Fruit fly (Drosophila melanogaster) whole organism, pupa: ENCODE data around the gene CG4998.
A peak's percentile ranks its signal among the peaks of the same experiment; 100 is the strongest.

Experiments used
- CG10348 ChIP-seq: fragments of 200-800 bp; sonication (Bioruptor generic); IDR thresholded peaks from 2 replicates; pipeline ENCODE4 v1.3.6; 2022; ENCODE audit warnings: missing biosample characterization, missing genetic modification characterization
- CG12605 ChIP-seq: fragments of 200-800 bp; sonication (Bioruptor generic); IDR thresholded peaks from 2 replicates; pipeline ENCODE4 v1.3.6; 2022; ENCODE audit warnings: missing biosample characterization, missing genetic modification characterization
- CG13204 ChIP-seq: fragments of 200-800 bp; sonication (Bioruptor generic); optimal IDR thresholded peaks from 2 replicates; lab custom pipeline; 2018; ENCODE audit warnings: missing biosample characterization, mild to moderate bottlenecking, missing genetic modification characterization, moderate library complexity
- CG14655 ChIP-seq: fragments of 200-800 bp; sonication (Bioruptor generic); optimal IDR thresholded peaks from 3 replicates; lab custom pipeline; 2017; ENCODE audit warnings: mild to moderate bottlenecking, missing biosample characterization, missing genetic modification reagents, missing genetic modification characterization
- CG15710 ChIP-seq: fragments of 200-800 bp; sonication (Bioruptor generic); optimal IDR thresholded peaks from 2 replicates; lab custom pipeline; 2018; ENCODE audit warnings: missing biosample characterization, mild to moderate bottlenecking, missing genetic modification characterization, moderate library complexity
- CG17806 ChIP-seq: fragments of 200-800 bp; sonication (Bioruptor generic); optimal IDR thresholded peaks from 2 replicates; lab custom pipeline; 2018; ENCODE audit warnings: missing biosample characterization, mild to moderate bottlenecking, missing genetic modification characterization, moderate library complexity
- CG34367 ChIP-seq: fragments of 200-800 bp; sonication (Bioruptor generic); optimal IDR thresholded peaks from 2 replicates; lab custom pipeline; 2018; ENCODE audit warnings: missing biosample characterization, mild to moderate bottlenecking, missing genetic modification characterization
- CG8159 ChIP-seq: fragments of 200-800 bp; sonication (Bioruptor generic); optimal IDR thresholded peaks from 3 replicates; lab custom pipeline; 2018; ENCODE audit warnings: missing biosample characterization, mild to moderate bottlenecking, missing genetic modification characterization, moderate library complexity
- CG8301 ChIP-seq: fragments of 200-800 bp; sonication (Bioruptor generic); optimal IDR thresholded peaks from 2 replicates; lab custom pipeline; 2018; ENCODE audit warnings: missing biosample characterization, mild to moderate bottlenecking, missing genetic modification characterization
- CG9948 ChIP-seq: fragments of 200-800 bp; sonication (Bioruptor generic); optimal IDR thresholded peaks from 2 replicates; lab custom pipeline; 2018; ENCODE audit warnings: missing biosample characterization, mild to moderate bottlenecking, missing genetic modification characterization, moderate library complexity
- D1 ChIP-seq: fragments of 200-800 bp; sonication (Bioruptor generic); optimal IDR thresholded peaks from 2 replicates; lab custom pipeline; 2018; ENCODE audit warnings: missing biosample characterization, mild to moderate bottlenecking, missing genetic modification characterization, moderate library complexity
- EcR ChIP-seq: fragments of 200-800 bp; sonication (Bioruptor generic); optimal IDR thresholded peaks from 3 replicates; lab custom pipeline; 2019; ENCODE audit warnings: missing biosample characterization, missing genetic modification characterization, mild to moderate bottlenecking, moderate library complexity, missing genetic modification reagents
- Ets98B ChIP-seq: fragments of 200-800 bp; sonication (Bioruptor generic); IDR thresholded peaks from 2 replicates; pipeline ENCODE4 v1.3.6; 2022; ENCODE audit warnings: missing biosample characterization, missing genetic modification characterization
- gl ChIP-seq: fragments of 200-800 bp; sonication (Bioruptor generic); optimal IDR thresholded peaks from 2 replicates; lab custom pipeline; 2018; ENCODE audit warnings: missing biosample characterization, mild to moderate bottlenecking, missing genetic modification characterization

DNA sequence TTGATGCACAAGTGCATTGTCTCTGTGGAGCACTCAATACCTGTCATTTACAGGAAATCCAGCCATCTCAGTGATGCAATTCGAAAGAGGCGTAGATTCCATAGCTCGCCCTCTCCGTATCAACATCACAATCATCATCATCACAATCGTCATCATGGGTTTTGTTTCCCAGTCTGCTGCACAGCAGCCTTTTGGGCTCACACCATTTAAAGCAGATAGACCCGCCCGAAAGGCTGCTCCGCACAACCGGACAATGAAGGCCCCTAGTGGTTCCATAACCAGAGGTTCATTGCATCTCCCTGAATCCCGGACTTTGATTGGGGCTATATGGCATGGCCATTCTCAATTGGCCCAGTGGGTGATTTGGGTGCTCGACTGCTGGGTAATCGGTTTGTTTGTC is 3.9 kb upstream of the CG4998 start:
- TF ChIP-seq gl (tag; lab: Kevin White, UChicago) (no peak), CG9948 (tag; lab: Kevin White, UChicago) (no peak), CG12605 (GFP tag; lab: Robert Waterston, UW) (no peak), CG8159 (tag; lab: Kevin White, UChicago) (no peak), CG13204 (GFP tag; lab: Kevin White, UChicago) (no peak), CG15710 (tag; lab: Kevin White, UChicago) (no peak), CG8301 (tag; lab: Kevin White, UChicago) (no peak), CG10348 (GFP tag; lab: Robert Waterston, UW) (no peak), Ets98B (GFP tag; lab: Robert Waterston, UW) (no peak), D1 (no peak), CG34367 (no peak), CG14655 (GFP tag; lab: Kevin White, UChicago) (no peak), CG17806 (tag; lab: Kevin White, UChicago) (no peak), EcR (peak; percentile 25)
